Worm (Caenorhabditis elegans) whole organism, L4 larva: ENCODE data around the gene nhr-146.
A peak's percentile ranks its signal among the peaks of the same experiment; 100 is the strongest.

Experiments used
- F26F4.8 ChIP-seq: fragments of 200-800 bp; sonication (Bioruptor generic); conservative IDR thresholded peaks from 2 replicates; pipeline ENCODE4 v1.3.6; 2022; ENCODE audit warnings: missing genetic modification characterization, missing compliant biosample characterization
- F49E8.2 ChIP-seq: sonication (generic microtip); optimal IDR thresholded peaks from 2 replicates; lab custom pipeline; 2016; ENCODE audit warnings: missing compliant biosample characterization, mild to moderate bottlenecking, missing genetic modification characterization, borderline replicate concordance
- T20F7.1 ChIP-seq: fragments of 200-800 bp; sonication (Bioruptor generic); optimal IDR thresholded peaks from 2 replicates; lab custom pipeline; 2018; ENCODE audit warnings: mild to moderate bottlenecking, missing genetic modification characterization, missing compliant biosample characterization
- Y105C5A.15 ChIP-seq: fragments of 200-800 bp; sonication (Bioruptor generic); IDR thresholded peaks from 2 replicates; pipeline ENCODE4 v1.3.6; 2022; ENCODE audit warnings: missing genetic modification characterization, missing compliant biosample characterization
- Y75B8A.6 ChIP-seq: fragments of 200-800 bp; sonication (Bioruptor generic); IDR thresholded peaks from 2 replicates; pipeline ENCODE4 v1.3.6; 2022; ENCODE audit warnings: missing genetic modification reagents, missing genetic modification characterization, missing compliant biosample characterization
- aha-1 ChIP-seq: fragments of 150-350 bp; peaks from one replicate; lab custom pipeline; 2014; ENCODE audit warnings: missing biosample characterization, missing genetic modification characterization
- aly-2 ChIP-seq: sonication (generic microtip); optimal IDR thresholded peaks from 2 replicates; lab custom pipeline; 2018; ENCODE audit warnings: missing biosample characterization, missing genetic modification characterization
- ama-1 ChIP-seq: fragments of 150-350 bp; optimal IDR thresholded peaks from 2 replicates; lab custom pipeline; 2014; ENCODE audit warnings: inconsistent platforms, mixed read lengths
- ceh-28 ChIP-seq: fragments of 150-350 bp; optimal IDR thresholded peaks from 2 replicates; lab custom pipeline; 2014; ENCODE audit warnings: missing biosample characterization, missing genetic modification reagents, missing genetic modification characterization
- ceh-32 ChIP-seq: sonication (generic microtip); optimal IDR thresholded peaks from 2 replicates; lab custom pipeline; 2016; ENCODE audit warnings: mild to moderate bottlenecking, missing genetic modification characterization, missing compliant biosample characterization; ENCODE audit not compliant: poor library complexity
- ceh-62 ChIP-seq: sonication (generic microtip); optimal IDR thresholded peaks from 2 replicates; lab custom pipeline; 2017; ENCODE audit warnings: missing biosample characterization, missing genetic modification characterization
- ces-1 ChIP-seq: fragments of 150-350 bp; sonication (generic microtip); optimal IDR thresholded peaks from 4 replicates; lab custom pipeline; 2014; ENCODE audit warnings: missing biosample characterization, missing genetic modification reagents, missing genetic modification characterization
- cey-2 ChIP-seq: sonication (generic microtip); optimal IDR thresholded peaks from 3 replicates; lab custom pipeline; 2017; ENCODE audit warnings: missing genetic modification characterization, mild to moderate bottlenecking, missing compliant biosample characterization, antibody characterized with exemption, borderline replicate concordance; ENCODE audit not compliant: insufficient read depth
- ctbp-1 ChIP-seq: fragments of 200-800 bp; sonication (Bioruptor generic); IDR thresholded peaks from 2 replicates; pipeline ENCODE4 v1.3.6; 2022; ENCODE audit warnings: missing genetic modification reagents, missing genetic modification characterization, missing compliant biosample characterization
- daf-12 ChIP-seq: fragments of 150-350 bp; optimal IDR thresholded peaks from 2 replicates; lab custom pipeline; 2014; ENCODE audit warnings: missing biosample characterization, missing genetic modification reagents, missing genetic modification characterization
- daf-16 ChIP-seq, 3 experiments: sonication (generic microtip); optimal IDR thresholded peaks; 2 replicates each; lab custom pipeline; 2016 to 2017; ENCODE audit warnings: missing genetic modification characterization in 3 of 3, missing genetic modification reagents in 3 of 3, mild to moderate bottlenecking in 2 of 3, missing compliant biosample characterization in 2 of 3, missing biosample characterization in 1 of 3, moderate library complexity in 1 of 3
- daf-8 ChIP-seq: fragments of 200-800 bp; sonication (Bioruptor generic); IDR thresholded peaks from 2 replicates; pipeline ENCODE4 v1.3.6; 2022; ENCODE audit warnings: missing genetic modification characterization, missing compliant biosample characterization
- dmd-6 ChIP-seq: fragments of 200-800 bp; sonication (Bioruptor generic); IDR thresholded peaks from 2 replicates; pipeline ENCODE4 v1.3.6; 2022; ENCODE audit warnings: missing genetic modification reagents, missing genetic modification characterization, missing compliant biosample characterization
- dpl-1 ChIP-seq: fragments of 150-350 bp; optimal IDR thresholded peaks from 2 replicates; lab custom pipeline; 2014; ENCODE audit warnings: missing biosample characterization, missing genetic modification reagents, missing genetic modification characterization
- dve-1 ChIP-seq: sonication (generic microtip); optimal IDR thresholded peaks from 2 replicates; lab custom pipeline; 2017; ENCODE audit warnings: antibody characterized with exemption, mild to moderate bottlenecking, missing genetic modification characterization, missing compliant biosample characterization; ENCODE audit not compliant: insufficient read depth
- egl-27 ChIP-seq: sonication (generic microtip); optimal IDR thresholded peaks from 3 replicates; lab custom pipeline; 2017; ENCODE audit warnings: missing biosample characterization, missing genetic modification reagents, missing genetic modification characterization
- egl-43 ChIP-seq: fragments of 200-800 bp; sonication (Bioruptor generic); IDR thresholded peaks from 2 replicates; pipeline ENCODE4 v1.3.6; 2022; ENCODE audit warnings: missing genetic modification reagents, missing genetic modification characterization, missing compliant biosample characterization
- hlh-11 ChIP-seq: fragments of 200-800 bp; sonication (Bioruptor generic); optimal IDR thresholded peaks from 2 replicates; lab custom pipeline; 2018; ENCODE audit warnings: mild to moderate bottlenecking, missing genetic modification characterization, missing compliant biosample characterization
- hmg-1.1 ChIP-seq: fragments of 200-800 bp; sonication (Bioruptor generic); IDR thresholded peaks from 2 replicates; pipeline ENCODE4 v1.3.6; 2022; ENCODE audit warnings: missing genetic modification reagents, missing genetic modification characterization, missing compliant biosample characterization
- jun-1 ChIP-seq: fragments of 150-350 bp; optimal IDR thresholded peaks from 2 replicates; lab custom pipeline; 2014; ENCODE audit warnings: missing biosample characterization, missing genetic modification reagents, missing genetic modification characterization
- lin-13 ChIP-seq: fragments of 150-350 bp; optimal IDR thresholded peaks from 2 replicates; lab custom pipeline; 2014; ENCODE audit warnings: missing biosample characterization, missing genetic modification reagents, missing genetic modification characterization
- lin-29 ChIP-seq: fragments of 200-800 bp; sonication (Bioruptor generic); IDR thresholded peaks from 2 replicates; pipeline ENCODE4 v1.3.6; 2022; ENCODE audit warnings: missing genetic modification reagents, missing genetic modification characterization, missing compliant biosample characterization
- lin-38 ChIP-seq: fragments of 200-800 bp; sonication (Bioruptor generic); IDR thresholded peaks from 2 replicates; pipeline ENCODE4 v1.3.6; 2022; ENCODE audit warnings: missing genetic modification reagents, missing genetic modification characterization, missing compliant biosample characterization
- lin-39 ChIP-seq: fragments of 150-350 bp; optimal IDR thresholded peaks from 2 replicates; lab custom pipeline; 2014; ENCODE audit warnings: missing biosample characterization, missing genetic modification reagents, missing genetic modification characterization
- madf-5 ChIP-seq, 2 experiments: fragments of 200-800 bp; sonication (Bioruptor generic); IDR thresholded peaks; 2 replicates each; pipeline ENCODE4 v1.3.6; 2022; ENCODE audit warnings: missing compliant biosample characterization in 2 of 2, missing genetic modification characterization in 2 of 2
- madf-9 ChIP-seq: fragments of 200-800 bp; sonication (Bioruptor generic); conservative IDR thresholded peaks from 2 replicates; pipeline ENCODE4 v1.3.6; 2022; ENCODE audit warnings: missing genetic modification reagents, missing genetic modification characterization, missing compliant biosample characterization
- mdl-1 ChIP-seq, 2 experiments: fragments of 150-350 bp in 1 of 2; sonication (generic microtip) in 1 of 2; optimal IDR thresholded peaks; 2 replicates each; lab custom pipeline; 2014 to 2017; ENCODE audit warnings: missing biosample characterization in 2 of 2, missing genetic modification characterization in 2 of 2
- mep-1 ChIP-seq: fragments of 150-350 bp; sonication (generic microtip); optimal IDR thresholded peaks from 3 replicates; lab custom pipeline; 2014; ENCODE audit warnings: missing biosample characterization, missing genetic modification characterization
- mes-2 ChIP-seq: sonication (generic microtip); optimal IDR thresholded peaks from 2 replicates; lab custom pipeline; 2016; ENCODE audit warnings: missing genotype, mild to moderate bottlenecking, missing genetic modification characterization, missing compliant biosample characterization; ENCODE audit not compliant: poor library complexity, severe bottlenecking
- mxl-3 ChIP-seq: fragments of 200-800 bp; sonication (Bioruptor generic); optimal IDR thresholded peaks from 2 replicates; lab custom pipeline; 2018; ENCODE audit warnings: mild to moderate bottlenecking, missing genetic modification characterization, missing compliant biosample characterization
- nhr-102 ChIP-seq: sonication (generic microtip); optimal IDR thresholded peaks from 2 replicates; lab custom pipeline; 2016; ENCODE audit warnings: mild to moderate bottlenecking, missing genetic modification characterization, moderate library complexity, missing compliant biosample characterization
- nhr-11 ChIP-seq: fragments of 150-350 bp; optimal IDR thresholded peaks from 2 replicates; lab custom pipeline; 2014; ENCODE audit warnings: missing biosample characterization, missing genetic modification characterization
- nhr-111 ChIP-seq: fragments of 200-800 bp; sonication (Bioruptor generic); optimal IDR thresholded peaks from 2 replicates; lab custom pipeline; 2018; ENCODE audit warnings: mild to moderate bottlenecking, missing genetic modification characterization, missing compliant biosample characterization
- nhr-237 ChIP-seq: sonication (generic microtip); optimal IDR thresholded peaks from 2 replicates; lab custom pipeline; 2017; ENCODE audit warnings: missing biosample characterization, missing genetic modification characterization
- nhr-25 ChIP-seq: sonication (generic microtip); optimal IDR thresholded peaks from 2 replicates; lab custom pipeline; 2017; ENCODE audit warnings: missing genetic modification characterization, mild to moderate bottlenecking, missing compliant biosample characterization, antibody characterized with exemption, moderate library complexity, borderline replicate concordance; ENCODE audit not compliant: insufficient read depth
- nhr-42 ChIP-seq: fragments of 200-800 bp; sonication (Bioruptor generic); IDR thresholded peaks from 2 replicates; pipeline ENCODE4 v1.3.6; 2022; ENCODE audit warnings: missing genetic modification characterization, missing compliant biosample characterization
- nhr-76 ChIP-seq: fragments of 150-350 bp; optimal IDR thresholded peaks from 2 replicates; lab custom pipeline; 2014; ENCODE audit warnings: missing biosample characterization, missing genetic modification characterization
- nhr-77 ChIP-seq: fragments of 150-350 bp; optimal IDR thresholded peaks from 2 replicates; lab custom pipeline; 2014; ENCODE audit warnings: missing biosample characterization, missing genetic modification characterization
- rbr-2 ChIP-seq: sonication (generic microtip); optimal IDR thresholded peaks from 2 replicates; lab custom pipeline; 2016; ENCODE audit warnings: missing genotype, missing genetic modification characterization, missing compliant biosample characterization
- saeg-2 ChIP-seq: fragments of 200-800 bp; sonication (Bioruptor generic); IDR thresholded peaks from 2 replicates; pipeline ENCODE4 v1.3.6; 2022; ENCODE audit warnings: missing genetic modification reagents, missing genetic modification characterization, missing compliant biosample characterization
- snpc-1.2 ChIP-seq: fragments of 200-800 bp; sonication (Bioruptor generic); IDR thresholded peaks from 2 replicates; pipeline ENCODE4 v1.3.6; 2022; ENCODE audit warnings: missing genetic modification reagents, missing genetic modification characterization, missing compliant biosample characterization
- snpc-4 ChIP-seq: fragments of 150-350 bp; optimal IDR thresholded peaks from 2 replicates; lab custom pipeline; 2014; ENCODE audit warnings: missing biosample characterization, missing genetic modification characterization
- tag-97 ChIP-seq: fragments of 200-800 bp; sonication (Bioruptor generic); IDR thresholded peaks from 2 replicates; pipeline ENCODE4 v1.3.6; 2022; ENCODE audit warnings: missing genetic modification characterization, missing compliant biosample characterization
- unc-130 ChIP-seq: sonication (generic microtip); optimal IDR thresholded peaks from 2 replicates; lab custom pipeline; 2016; ENCODE audit warnings: missing genetic modification reagents, missing genetic modification characterization, missing compliant biosample characterization
- unc-39 ChIP-seq: sonication (generic microtip); optimal IDR thresholded peaks from 2 replicates; lab custom pipeline; 2017; ENCODE audit warnings: missing biosample characterization, missing genetic modification characterization
- zag-1 ChIP-seq: fragments of 150-350 bp; optimal IDR thresholded peaks from 2 replicates; lab custom pipeline; 2014; ENCODE audit warnings: missing biosample characterization, missing genetic modification characterization
- zip-11 ChIP-seq: fragments of 200-800 bp; sonication (Bioruptor generic); IDR thresholded peaks from 2 replicates; pipeline ENCODE4 v1.3.6; 2022; ENCODE audit warnings: missing genetic modification characterization, missing compliant biosample characterization

nhr-146 gene

DNA sequence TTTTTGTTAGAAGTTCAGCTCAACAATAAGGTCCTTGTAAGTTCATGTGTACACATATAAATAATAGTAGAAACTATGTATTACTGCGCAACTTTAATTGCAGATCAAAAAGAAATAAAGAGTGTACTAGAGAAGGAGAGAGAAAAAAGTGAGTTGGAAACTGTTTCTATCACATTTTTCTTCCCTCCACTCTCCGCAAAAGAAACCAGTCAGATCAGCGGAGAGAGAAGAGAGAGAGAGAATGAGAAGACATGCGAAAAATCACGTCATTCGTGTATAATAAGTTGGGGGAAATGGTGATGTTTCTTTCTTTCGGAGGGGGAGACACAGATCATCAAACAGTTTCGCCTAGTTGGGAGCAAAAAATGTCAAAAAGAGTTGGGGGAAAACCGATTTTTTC is 28.7 kb downstream of the nhr-146 start (continued):
- TF ChIP-seq nhr-111 (GFP tag; lab: Kevin White, UChicago) (no peak), F26F4.8 (GFP tag; lab: Robert Waterston, UW) (no peak), ama-1 (no peak), lin-38 (GFP tag; lab: Robert Waterston, UW) (no peak), nhr-76 (tag; lab: Kevin White, UChicago) (no peak), saeg-2 (no peak), zag-1 (tag; lab: Kevin White, UChicago) (no peak), dve-1 (peak; percentile 65), mxl-3 (GFP tag; lab: Kevin White, UChicago) (peak; percentile 66), ceh-62 (tag; lab: Kevin White, UChicago) (no peak), tag-97 (GFP tag; lab: Robert Waterston, UW) (no peak), dmd-6 (GFP tag; lab: Robert Waterston, UW) (peak; percentile 73), jun-1 (tag; lab: Kevin White, UChicago) (peak; percentile 3), nhr-25 (tag; lab: Kevin White, UChicago) (no peak), madf-9 (GFP tag; lab: Robert Waterston, UW) (no peak), unc-39 (no peak), rbr-2 (tag; lab: Kevin White, UChicago) (no peak), hlh-11 (tag; lab: Kevin White, UChicago) (peak; percentile 70), dpl-1 (no peak), ceh-32 (no peak), madf-5 (GFP tag; IDR thresholded peaks at IDR 0.05; lab: Robert Waterston, UW) (no peak), egl-27 (tag; lab: Kevin White, UChicago) (no peak), egl-43 (no peak), F49E8.2 (tag; lab: Kevin White, UChicago) (no peak), lin-29 (GFP tag; lab: Robert Waterston, UW) (no peak), nhr-237 (tag; lab: Kevin White, UChicago) (no peak), T20F7.1 (GFP tag; lab: Kevin White, UChicago) (peak; percentile 67), ces-1 (no peak), ctbp-1 (GFP tag; lab: Robert Waterston, UW) (no peak), cey-2 (tag; lab: Kevin White, UChicago) (no peak), nhr-102 (no peak), snpc-4 (tag; lab: Kevin White, UChicago) (no peak), Y105C5A.15 (GFP tag; lab: Robert Waterston, UW) (no peak), lin-39 (tag; lab: Kevin White, UChicago) (no peak), nhr-77 (tag; lab: Kevin White, UChicago) (peak; percentile 57), mep-1 (tag; lab: Kevin White, UChicago) (peak; percentile 66), hmg-1.1 (0 out of 2 replicates have a peak, but pooled peaks have one; percentile 26), daf-8 (GFP tag; lab: Robert Waterston, UW) (no peak), snpc-1.2 (GFP tag; lab: Robert Waterston, UW) (no peak), lin-13 (GFP tag; lab: Kevin White, UChicago) (no peak)

DNA sequence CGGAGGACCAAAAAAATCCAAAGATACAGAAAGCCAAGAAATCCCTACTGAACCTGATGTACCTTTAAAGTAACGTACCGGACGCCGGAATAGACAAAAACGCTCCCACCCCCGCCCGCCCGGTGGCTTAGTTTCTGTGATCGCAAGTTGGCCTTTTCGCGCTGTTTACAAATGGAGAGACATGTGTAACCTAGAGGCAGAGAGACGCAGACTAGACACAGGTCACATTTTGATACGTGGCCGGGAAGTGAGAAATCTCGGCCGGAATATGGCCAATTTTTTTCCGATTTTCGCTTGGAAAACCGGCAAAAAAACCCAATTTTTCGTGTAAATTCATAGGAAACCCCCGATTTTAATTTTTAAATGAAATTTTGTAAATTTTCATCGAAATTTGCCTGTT is 30.5 kb downstream of the nhr-146 start:
- TF ChIP-seq unc-130 (GFP tag; lab: Kevin White, UChicago) (no peak), daf-16 (GFP tag; optimal IDR thresholded peaks at IDR 0.05; lab: Kevin White, UChicago) (no peak), daf-16 (tag; optimal IDR thresholded peaks at IDR 0.05; lab: Kevin White, UChicago) (peak; percentile 30), ceh-28 (tag; lab: Kevin White, UChicago) (no peak), hmg-1.1 (peak; percentile 37; the same call in 1 of the 2 replicates), Y75B8A.6 (no peak), zip-11 (no peak), daf-12 (tag; lab: Kevin White, UChicago) (no peak), mdl-1 (tag; optimal IDR thresholded peaks at IDR 0.05; lab: Kevin White, UChicago) (peak in 1 of 2 experiments; percentile 14), nhr-11 (tag; lab: Kevin White, UChicago) (no peak), hlh-11 (tag; lab: Kevin White, UChicago) (peak; percentile 40), nhr-42 (GFP tag; lab: Robert Waterston, UW) (no peak), aly-2 (tag; lab: Kevin White, UChicago) (no peak), daf-8 (GFP tag; lab: Robert Waterston, UW) (no peak), egl-43 (no peak), saeg-2 (no peak), mep-1 (tag; lab: Kevin White, UChicago) (peak; percentile 22), aha-1 (tag; lab: Kevin White, UChicago) (peak; percentile 11), mes-2 (tag; lab: Kevin White, UChicago) (peak; percentile 62)
